Fruit fly (Drosophila melanogaster) whole organism, adult: Measurements from ENCODE around the gene Drsl5.

Source experiments
- CG11617 ChIP-seq: fragments of 200-800 bp; sonication (Bioruptor generic); optimal IDR thresholded peaks from 2 replicates; lab custom pipeline; 2017; ENCODE audit warnings: mild to moderate bottlenecking, missing biosample characterization, missing genetic modification reagents, missing genetic modification characterization
- CG12768 ChIP-seq: fragments of 200-800 bp; sonication (Bioruptor generic); optimal IDR thresholded peaks from 2 replicates; lab custom pipeline; 2017; ENCODE audit warnings: missing biosample characterization, missing genetic modification characterization, mild to moderate bottlenecking, moderate library complexity, missing genetic modification reagents
- CG14711 ChIP-seq: fragments of 200-800 bp; sonication (Bioruptor generic); optimal IDR thresholded peaks from 2 replicates; lab custom pipeline; 2018; ENCODE audit warnings: missing biosample characterization, mild to moderate bottlenecking, missing genetic modification characterization, moderate library complexity
- CG1620 ChIP-seq: fragments of 200-800 bp; sonication (Bioruptor generic); optimal IDR thresholded peaks from 2 replicates; lab custom pipeline; 2016; ENCODE audit warnings: missing biosample characterization, missing genetic modification characterization
- CG33017 ChIP-seq: fragments of 200-800 bp; sonication (Bioruptor generic); optimal IDR thresholded peaks from 2 replicates; lab custom pipeline; 2018; ENCODE audit warnings: missing biosample characterization, mild to moderate bottlenecking, missing genetic modification characterization, moderate library complexity
- CG5204 ChIP-seq: fragments of 200-800 bp; sonication (Bioruptor generic); optimal IDR thresholded peaks from 2 replicates; lab custom pipeline; 2016; ENCODE audit warnings: missing biosample characterization, missing genetic modification characterization
- CG7045 ChIP-seq: fragments of 200-800 bp; sonication (Bioruptor generic); optimal IDR thresholded peaks from 2 replicates; lab custom pipeline; 2017; ENCODE audit warnings: missing biosample characterization, mild to moderate bottlenecking, missing genetic modification characterization
- CG7101 ChIP-seq: fragments of 200-800 bp; sonication (Bioruptor generic); optimal IDR thresholded peaks from 2 replicates; lab custom pipeline; 2018; ENCODE audit warnings: missing biosample characterization, mild to moderate bottlenecking, missing genetic modification characterization, moderate library complexity
- Clk ChIP-seq: fragments of 200-800 bp; sonication (Bioruptor generic); optimal IDR thresholded peaks from 2 replicates; lab custom pipeline; 2017; ENCODE audit warnings: missing biosample characterization, missing genetic modification characterization
- Crg-1 ChIP-seq: fragments of 200-800 bp; sonication (Bioruptor generic); optimal IDR thresholded peaks from 2 replicates; lab custom pipeline; 2016; ENCODE audit warnings: missing biosample characterization, missing genetic modification characterization
- Hr96 ChIP-seq: fragments of 200-800 bp; sonication (Bioruptor generic); optimal IDR thresholded peaks from 2 replicates; lab custom pipeline; 2016; ENCODE audit warnings: missing biosample characterization, missing genetic modification characterization
- Mnt ChIP-seq: fragments of 200-800 bp; sonication (Bioruptor generic); optimal IDR thresholded peaks from 2 replicates; lab custom pipeline; 2016; ENCODE audit warnings: missing biosample characterization, mild to moderate bottlenecking, missing genetic modification characterization
- bab1 ChIP-seq: fragments of 200-800 bp; sonication (Bioruptor generic); optimal IDR thresholded peaks from 3 replicates; lab custom pipeline; 2019; ENCODE audit warnings: missing biosample characterization, mild to moderate bottlenecking, missing genetic modification characterization, moderate library complexity
- cic ChIP-seq: fragments of 200-800 bp; sonication (Bioruptor generic); optimal IDR thresholded peaks from 2 replicates; lab custom pipeline; 2017; ENCODE audit warnings: missing biosample characterization, mild to moderate bottlenecking, missing genetic modification characterization, moderate library complexity
- cnc ChIP-seq, 2 experiments: fragments of >200 bp; optimal IDR thresholded peaks; 2 replicates each; lab custom pipeline; 2017
- kay ChIP-seq: fragments of 200-800 bp; sonication (Bioruptor generic); peaks from one replicate; lab custom pipeline; 2016; ENCODE audit warnings: missing biosample characterization, missing genetic modification characterization, borderline replicate concordance
- ovo ChIP-seq: fragments of 200-800 bp; sonication (Bioruptor generic); optimal IDR thresholded peaks from 2 replicates; lab custom pipeline; 2016; ENCODE audit warnings: missing biosample characterization, missing genetic modification characterization
- pad ChIP-seq: fragments of 200-800 bp; sonication (Bioruptor generic); optimal IDR thresholded peaks from 3 replicates; lab custom pipeline; 2017; ENCODE audit warnings: missing biosample characterization, missing genetic modification characterization, mild to moderate bottlenecking, moderate library complexity, missing genetic modification reagents
- tj ChIP-seq: fragments of 200-800 bp; sonication (Bioruptor generic); optimal IDR thresholded peaks from 3 replicates; lab custom pipeline; 2017; ENCODE audit warnings: missing biosample characterization, mild to moderate bottlenecking, missing genetic modification characterization, moderate library complexity
- toe ChIP-seq: fragments of 200-800 bp; sonication (Bioruptor generic); optimal IDR thresholded peaks from 2 replicates; lab custom pipeline; 2016; ENCODE audit warnings: missing biosample characterization, missing genetic modification characterization

Drsl5 gene

DNA sequence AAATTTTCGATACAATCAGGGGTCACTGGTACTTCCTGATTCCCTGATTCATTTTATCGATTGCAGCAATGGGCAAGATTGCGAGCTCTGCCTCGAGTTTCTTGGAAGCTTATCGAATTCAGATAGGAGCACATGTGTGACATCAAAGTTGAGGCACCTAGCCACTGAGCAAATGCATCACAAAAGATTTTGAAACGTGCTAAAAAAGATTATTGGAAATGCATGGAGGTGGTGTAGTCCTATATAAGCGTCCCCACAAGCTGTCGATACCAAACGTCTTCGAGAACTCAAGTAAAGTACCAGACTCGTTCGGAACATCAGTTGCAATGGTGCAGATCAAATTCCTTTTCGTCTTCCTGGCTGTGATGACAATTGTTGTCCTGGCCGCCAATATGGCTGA is 2.5 kb upstream of the Drsl5 start, which contains the start of gene Drsl2:
TSS of gene Drsl2 (plus strand) at position 301 of the 400 bp plus-strand sequence.
- TF ChIP-seq Crg-1 (GFP tag; lab: Kevin White, UChicago) (no peak), ovo (GFP tag; lab: Kevin White, UChicago) (no peak), CG14711 (tag; lab: Kevin White, UChicago) (no peak)

DNA sequence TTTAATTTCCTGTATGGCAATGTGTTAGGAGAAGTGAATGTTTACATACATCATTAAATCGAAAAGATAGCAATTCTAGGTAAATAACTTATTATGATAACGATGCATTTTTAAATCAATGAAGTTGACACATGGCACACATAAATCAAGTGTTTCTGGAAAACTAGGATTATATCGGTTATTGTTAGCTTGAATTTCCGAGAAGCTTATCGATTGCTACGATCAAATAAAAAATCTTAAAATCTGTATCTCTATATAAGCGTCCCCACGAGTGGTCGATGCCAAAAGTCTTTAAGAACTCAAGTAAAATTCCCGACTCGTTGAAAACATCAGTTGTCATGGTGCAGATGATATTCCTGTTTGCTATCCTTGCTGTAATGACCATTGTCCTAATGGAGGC is 1.9 kb upstream of the Drsl5 start, which contains the start of gene Drsl3:
TSS of gene Drsl3 (plus strand) at position 301 of the 400 bp plus-strand sequence.
- no peak for TF ChIP-seq bab1
- no peak for TF ChIP-seq CG5204
- no peak for TF ChIP-seq CG14711 (tag; lab: Kevin White, UChicago)
- TF ChIP-seq pad (GFP tag; lab: Kevin White, UChicago) = no peak
- no peak for TF ChIP-seq CG1620 (GFP tag; lab: Kevin White, UChicago)
- TF ChIP-seq tj = no peak
- TF ChIP-seq cic (GFP tag; lab: Kevin White, UChicago) = no peak
- no peak for TF ChIP-seq ovo (GFP tag; lab: Kevin White, UChicago)
- TF ChIP-seq Hr96 (GFP tag; lab: Kevin White, UChicago) = no peak
- TF ChIP-seq toe (GFP tag; lab: Kevin White, UChicago) = no peak
- no peak for TF ChIP-seq CG7101
- TF ChIP-seq Mnt (GFP tag; lab: Kevin White, UChicago) = no peak
- TF ChIP-seq cnc (optimal IDR thresholded peaks at IDR 0.05; lab: Kevin White, UChicago) = no peak
- TF ChIP-seq CG7045 (GFP tag; lab: Kevin White, UChicago) = no peak
- TF ChIP-seq CG33017 (tag; lab: Kevin White, UChicago) = no peak
- TF ChIP-seq Crg-1 (GFP tag; lab: Kevin White, UChicago) = no peak
- TF ChIP-seq kay (GFP tag; lab: Kevin White, UChicago) = no peak
- no peak for TF ChIP-seq Clk (GFP tag; lab: Kevin White, UChicago)

DNA sequence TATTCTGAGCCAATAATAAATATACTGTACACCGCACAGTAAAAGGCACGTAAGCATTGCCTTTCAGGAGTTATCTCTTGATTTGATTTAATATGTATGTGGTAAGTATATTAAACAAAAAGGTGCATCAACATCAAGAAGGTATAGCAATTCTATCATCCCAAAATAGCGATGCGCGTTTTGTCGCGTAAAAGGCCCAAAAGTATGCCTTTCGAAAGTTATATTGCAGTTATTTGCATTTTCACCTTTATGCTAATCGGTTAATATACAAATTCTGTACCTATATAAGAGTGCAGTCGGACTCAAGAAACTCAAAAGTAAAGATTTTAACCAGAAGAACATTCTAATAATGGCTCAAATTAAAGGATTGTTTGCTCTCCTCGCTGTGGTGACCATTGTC is 1.3 kb upstream of the Drsl5 start, which contains the start of gene Drsl4:
TSS of gene Drsl4 (plus strand) at position 333 of the 400 bp plus-strand sequence.
- TF ChIP-seq bab1 = peak; percentile 22
- no peak for TF ChIP-seq tj

DNA sequence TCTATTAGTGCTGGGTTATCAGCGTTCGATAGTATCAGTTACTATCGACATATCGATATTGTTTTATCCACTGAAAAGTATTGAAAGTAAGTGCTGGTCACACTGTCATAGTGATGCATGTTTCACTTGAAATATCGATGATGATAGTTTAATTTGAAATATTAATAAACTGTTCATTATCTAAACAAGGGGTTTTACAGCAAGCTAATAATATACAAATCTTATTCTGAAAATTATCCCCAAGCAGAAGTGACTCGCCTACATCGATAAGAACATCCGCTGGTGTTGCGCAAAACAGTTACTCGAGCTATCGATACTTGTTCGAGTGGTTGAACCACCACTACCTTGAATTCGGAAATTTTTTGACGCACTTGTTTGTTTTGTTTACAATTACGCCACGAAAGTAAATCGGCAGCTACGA is 2.7 kb downstream of the Drsl5 start, which contains the start of the genes PIG-C, CG12016 and Dpm2:
TSS of gene PIG-C (minus strand) at position 10 of the 421 bp plus-strand sequence.
TSS of gene CG12016 (plus strand) at position 333 of the 421 bp plus-strand sequence.
TSS of gene Dpm2 (plus strand) at position 333 of the 421 bp plus-strand sequence.
- TF ChIP-seq CG12768 (GFP tag; lab: Kevin White, UChicago) (peak; percentile 40), Crg-1 (GFP tag; lab: Kevin White, UChicago) (peak; percentile 65), CG11617 (GFP tag; lab: Kevin White, UChicago) (peak; percentile 59), CG33017 (tag; lab: Kevin White, UChicago) (peak; percentile 66), CG7101 (peak; percentile 75), toe (GFP tag; lab: Kevin White, UChicago) (peak; percentile 92), CG14711 (tag; lab: Kevin White, UChicago) (peak; percentile 53), CG1620 (GFP tag; lab: Kevin White, UChicago) (peak; percentile 81), tj (peak; percentile 40), Mnt (GFP tag; lab: Kevin White, UChicago) (peak; percentile 76), Hr96 (GFP tag; lab: Kevin White, UChicago) (peak; percentile 85), cnc (optimal IDR thresholded peaks at IDR 0.05; lab: Kevin White, UChicago) (no peak), pad (GFP tag; lab: Kevin White, UChicago) (peak; percentile 54), CG7045 (GFP tag; lab: Kevin White, UChicago) (peak; percentile 54), kay (GFP tag; lab: Kevin White, UChicago) (no peak), ovo (GFP tag; lab: Kevin White, UChicago) (peak; percentile 49), Clk (GFP tag; lab: Kevin White, UChicago) (peak; percentile 44), CG5204 (no peak), cic (GFP tag; lab: Kevin White, UChicago) (no peak), bab1 (peak; percentile 75)

DNA sequence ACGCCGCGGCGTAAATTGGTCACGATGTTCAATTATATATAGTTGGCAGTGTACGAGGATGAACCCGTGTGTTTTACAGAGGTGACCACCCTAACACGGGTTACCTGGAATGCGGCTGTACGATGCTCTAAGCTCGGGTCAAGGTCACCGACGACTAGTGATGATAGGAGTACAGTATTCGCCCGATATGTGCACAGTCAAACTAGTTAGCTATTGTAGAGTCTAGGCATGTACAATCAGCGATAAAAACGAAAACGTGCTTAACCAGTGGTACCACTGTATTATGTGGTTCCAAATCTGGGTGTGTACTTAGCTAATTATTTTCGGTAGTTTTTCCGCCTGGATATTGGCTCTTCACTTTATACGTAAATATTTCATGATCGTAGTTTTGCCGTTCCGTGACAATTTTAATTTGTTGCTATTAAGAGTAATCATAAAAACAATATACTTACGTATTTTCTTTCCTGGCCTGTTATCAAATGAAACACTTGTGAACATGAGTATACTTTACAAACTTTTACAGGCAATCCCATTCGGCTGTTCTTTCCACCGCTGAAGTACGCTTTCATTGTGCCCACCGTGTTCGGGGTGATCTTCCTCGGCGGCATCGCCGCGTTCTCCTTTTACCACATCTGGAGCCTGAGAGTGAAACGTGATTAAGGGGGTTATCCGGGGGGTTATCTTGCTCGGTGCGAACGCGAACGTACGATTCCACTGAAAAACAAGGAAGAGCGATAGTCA is 3.6 kb downstream of the Drsl5 start:
- peak in 1 of 2 experiments; percentile 4 for TF ChIP-seq cnc (optimal IDR thresholded peaks at IDR 0.05; lab: Kevin White, UChicago)
- TF ChIP-seq cic (GFP tag; lab: Kevin White, UChicago) = peak; percentile 75
- TF ChIP-seq kay (GFP tag; lab: Kevin White, UChicago) = no peak
- peak; percentile 37 for TF ChIP-seq bab1
- peak; percentile 0 for TF ChIP-seq toe (GFP tag; lab: Kevin White, UChicago)
- TF ChIP-seq Crg-1 (GFP tag; lab: Kevin White, UChicago) = peak; percentile 5
- peak; percentile 5 for TF ChIP-seq Hr96 (GFP tag; lab: Kevin White, UChicago)
- TF ChIP-seq CG12768 (GFP tag; lab: Kevin White, UChicago) = peak; percentile 34
- peak; percentile 35 for TF ChIP-seq Clk (GFP tag; lab: Kevin White, UChicago)
- peak; percentile 48 for TF ChIP-seq CG33017 (tag; lab: Kevin White, UChicago)
- peak; percentile 55 for TF ChIP-seq CG7101
- TF ChIP-seq CG11617 (GFP tag; lab: Kevin White, UChicago) = no peak
- no peak for TF ChIP-seq CG14711 (tag; lab: Kevin White, UChicago)

DNA sequence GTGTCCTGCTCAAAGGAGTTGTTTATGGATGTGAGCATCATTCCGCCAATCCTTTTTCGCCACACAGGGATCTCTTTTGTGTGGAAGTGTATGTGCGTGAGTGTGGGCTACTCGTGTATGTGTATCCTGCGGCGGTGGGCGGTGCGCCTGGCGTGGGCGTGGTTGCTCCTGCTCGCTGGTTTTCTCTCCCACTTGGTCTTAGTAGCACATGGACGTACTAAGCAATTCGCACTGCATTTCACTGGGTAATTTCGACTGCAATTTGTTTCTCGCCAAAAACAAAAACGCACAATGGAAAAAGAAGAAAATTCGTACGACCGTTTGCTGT is 9.0 kb downstream of the Drsl5 start:
- TF ChIP-seq cnc (optimal IDR thresholded peaks at IDR 0.05; lab: Kevin White, UChicago) = no peak
- no peak for TF ChIP-seq pad (GFP tag; lab: Kevin White, UChicago)
- TF ChIP-seq kay (GFP tag; lab: Kevin White, UChicago) = no peak
- no peak for TF ChIP-seq CG11617 (GFP tag; lab: Kevin White, UChicago)
- no peak for TF ChIP-seq CG12768 (GFP tag; lab: Kevin White, UChicago)
- TF ChIP-seq Crg-1 (GFP tag; lab: Kevin White, UChicago) = no peak
- TF ChIP-seq CG14711 (tag; lab: Kevin White, UChicago) = no peak
- TF ChIP-seq toe (GFP tag; lab: Kevin White, UChicago) = no peak
- no peak for TF ChIP-seq CG5204
- no peak for TF ChIP-seq CG7101
- no peak for TF ChIP-seq ovo (GFP tag; lab: Kevin White, UChicago)
- no peak for TF ChIP-seq tj
- TF ChIP-seq Mnt (GFP tag; lab: Kevin White, UChicago) = no peak
- no peak for TF ChIP-seq cic (GFP tag; lab: Kevin White, UChicago)
- TF ChIP-seq CG1620 (GFP tag; lab: Kevin White, UChicago) = no peak
- TF ChIP-seq CG33017 (tag; lab: Kevin White, UChicago) = no peak
- no peak for TF ChIP-seq Hr96 (GFP tag; lab: Kevin White, UChicago)
